Fruit fly (Drosophila melanogaster) whole organism, embryonic: ENCODE data around the gene CG13667.

Experiments
- Aef1 ChIP-seq: fragments of 200-800 bp; sonication (Bioruptor generic); IDR thresholded peaks from 3 replicates; pipeline ENCODE4 v1.3.6; 2022; ENCODE audit warnings: missing biosample characterization, missing genetic modification characterization
- BtbVII ChIP-seq: fragments of 200-800 bp; sonication (Bioruptor generic); optimal IDR thresholded peaks from 3 replicates; lab custom pipeline; 2017; ENCODE audit warnings: missing biosample characterization, mild to moderate bottlenecking, missing genetic modification characterization
- CG11723 ChIP-seq: fragments of 200-800 bp; sonication (Bioruptor generic); optimal IDR thresholded peaks from 2 replicates; lab custom pipeline; 2017; ENCODE audit warnings: missing biosample characterization, mild to moderate bottlenecking, missing genetic modification characterization
- CG15269 ChIP-seq: fragments of 200-800 bp; sonication (Bioruptor generic); optimal IDR thresholded peaks from 2 replicates; lab custom pipeline; 2018; ENCODE audit warnings: missing biosample characterization, mild to moderate bottlenecking, missing genetic modification characterization, moderate library complexity
- CG15479 ChIP-seq: fragments of 200-800 bp; sonication (Bioruptor generic); optimal IDR thresholded peaks from 3 replicates; lab custom pipeline; 2019; ENCODE audit warnings: missing biosample characterization, mild to moderate bottlenecking, missing genetic modification characterization, moderate library complexity
- CG17385 ChIP-seq: fragments of 200-800 bp; sonication (Bioruptor generic); optimal IDR thresholded peaks from 3 replicates; lab custom pipeline; 2018; ENCODE audit warnings: missing biosample characterization, mild to moderate bottlenecking, missing genetic modification characterization
- CG17829 ChIP-seq: fragments of 200-800 bp; optimal IDR thresholded peaks from 2 replicates; lab custom pipeline; 2019; ENCODE audit warnings: missing biosample characterization, mild to moderate bottlenecking, missing genetic modification characterization, moderate library complexity
- CG18476 ChIP-seq: fragments of 200-800 bp; sonication (Bioruptor generic); optimal IDR thresholded peaks from 2 replicates; lab custom pipeline; 2016; ENCODE audit warnings: missing biosample characterization, mild to moderate bottlenecking, missing genetic modification characterization
- CG18619 ChIP-seq: fragments of 200-800 bp; sonication (Bioruptor generic); optimal IDR thresholded peaks from 3 replicates; lab custom pipeline; 2017; ENCODE audit warnings: missing biosample characterization, mild to moderate bottlenecking, missing genetic modification characterization
- CG2120 ChIP-seq: fragments of 200-800 bp; sonication (Bioruptor generic); optimal IDR thresholded peaks from 3 replicates; lab custom pipeline; 2016; ENCODE audit warnings: missing biosample characterization, missing genetic modification characterization
- CG2712 ChIP-seq: fragments of 200-800 bp; optimal IDR thresholded peaks from 3 replicates; lab custom pipeline; 2019; ENCODE audit warnings: missing biosample characterization, mild to moderate bottlenecking, missing genetic modification characterization, moderate library complexity
- CG2875 ChIP-seq: fragments of 200-800 bp; sonication (Bioruptor generic); optimal IDR thresholded peaks from 2 replicates; lab custom pipeline; 2017; ENCODE audit warnings: missing biosample characterization, mild to moderate bottlenecking, missing genetic modification characterization, missing genetic modification reagents
- CG3281 ChIP-seq: fragments of 200-800 bp; sonication (Bioruptor generic); optimal IDR thresholded peaks from 3 replicates; lab custom pipeline; 2017; ENCODE audit warnings: missing biosample characterization, mild to moderate bottlenecking, missing genetic modification characterization
- CG3726 ChIP-seq: fragments of 200-800 bp; sonication (Bioruptor generic); IDR thresholded peaks from 3 replicates; pipeline ENCODE4, ENCODE4 v1.3.6; 2022; ENCODE audit warnings: missing biosample characterization, missing genetic modification characterization
- CG8290 ChIP-seq, 3 experiments: fragments of 200-800 bp; sonication (Bioruptor generic); optimal IDR thresholded peaks; 2 replicates each; lab custom pipeline; 2016 to 2019; ENCODE audit warnings: missing biosample characterization in 3 of 3, missing genetic modification characterization in 3 of 3, mild to moderate bottlenecking in 2 of 3, moderate library complexity in 1 of 3
- CG8359 ChIP-seq: fragments of 200-800 bp; sonication (Bioruptor generic); optimal IDR thresholded peaks from 2 replicates; lab custom pipeline; 2017; ENCODE audit warnings: missing biosample characterization, mild to moderate bottlenecking, missing genetic modification characterization, borderline replicate concordance
- CG9609 ChIP-seq: fragments of 200-800 bp; sonication (Bioruptor generic); optimal IDR thresholded peaks from 3 replicates; lab custom pipeline; 2016; ENCODE audit warnings: missing biosample characterization, missing genetic modification characterization
- Dll ChIP-seq: fragments of 200-800 bp; sonication (Bioruptor generic); IDR thresholded peaks from 4 replicates; pipeline ENCODE4 v1.3.6; 2022; ENCODE audit warnings: missing biosample characterization, missing genetic modification characterization; ENCODE audit not compliant: partially characterized antibody
- Drgx ChIP-seq: fragments of 200-800 bp; sonication (Bioruptor generic); IDR thresholded peaks from 2 replicates; pipeline ENCODE4 v1.3.6; 2022; ENCODE audit warnings: missing biosample characterization, missing genetic modification characterization
- GATAe ChIP-seq: fragments of 200-800 bp; sonication (Bioruptor generic); conservative IDR thresholded peaks from 2 replicates; pipeline ENCODE4 v1.3.6; 2022; ENCODE audit warnings: missing biosample characterization, missing genetic modification characterization
- Hey ChIP-seq: fragments of 200-800 bp; sonication (Bioruptor generic); optimal IDR thresholded peaks from 3 replicates; lab custom pipeline; 2018; ENCODE audit warnings: missing biosample characterization, mild to moderate bottlenecking, missing genetic modification characterization
- Hmr ChIP-seq: fragments of 200-800 bp; sonication (Bioruptor generic); optimal IDR thresholded peaks from 3 replicates; lab custom pipeline; 2017; ENCODE audit warnings: mild to moderate bottlenecking, missing biosample characterization, missing genetic modification reagents, missing genetic modification characterization
- Hr3 ChIP-seq: fragments of 200-800 bp; sonication (Bioruptor generic); optimal IDR thresholded peaks from 3 replicates; lab custom pipeline; 2016; ENCODE audit warnings: missing biosample characterization, missing genetic modification characterization
- MESR4 ChIP-seq: fragments of 200-800 bp; sonication (Bioruptor generic); optimal IDR thresholded peaks from 2 replicates; lab custom pipeline; 2018; ENCODE audit warnings: missing biosample characterization, mild to moderate bottlenecking, missing genetic modification characterization, moderate library complexity
- Med ChIP-seq: fragments of 200-800 bp; sonication (Bioruptor generic); peaks from one replicate; lab custom pipeline; 2016; ENCODE audit warnings: missing biosample characterization, missing genetic modification characterization, mild to moderate bottlenecking, inconsistent platforms, moderate library complexity
- Oli ChIP-seq: fragments of 200-800 bp; sonication (Bioruptor generic); optimal IDR thresholded peaks from 2 replicates; lab custom pipeline; 2018; ENCODE audit warnings: missing biosample characterization, mild to moderate bottlenecking, missing genetic modification characterization, moderate library complexity
- az2 ChIP-seq: fragments of 200-800 bp; sonication (Bioruptor generic); optimal IDR thresholded peaks from 3 replicates; lab custom pipeline; 2016; ENCODE audit warnings: missing biosample characterization, missing genetic modification characterization
- cas ChIP-seq: fragments of 200-800 bp; sonication (Bioruptor generic); IDR thresholded peaks from 2 replicates; pipeline ENCODE4 v1.3.6; 2022; ENCODE audit warnings: missing biosample characterization, missing genetic modification characterization
- dati ChIP-seq: fragments of 200-800 bp; sonication (Bioruptor generic); IDR thresholded peaks from 2 replicates; pipeline ENCODE4 v1.3.6; 2022; ENCODE audit warnings: missing biosample characterization, missing genetic modification characterization
- dmrt99B ChIP-seq: fragments of 200-800 bp; sonication (Bioruptor generic); optimal IDR thresholded peaks from 2 replicates; lab custom pipeline; 2018; ENCODE audit warnings: missing biosample characterization, mild to moderate bottlenecking, missing genetic modification characterization, moderate library complexity
- exex ChIP-seq: fragments of 200-800 bp; sonication (Bioruptor generic); optimal IDR thresholded peaks from 4 replicates; lab custom pipeline; 2018; ENCODE audit warnings: missing biosample characterization, mild to moderate bottlenecking, missing genetic modification characterization, moderate library complexity
- fd3F ChIP-seq: fragments of 200-800 bp; sonication (Bioruptor generic); optimal IDR thresholded peaks from 2 replicates; lab custom pipeline; 2018; ENCODE audit warnings: missing biosample characterization, mild to moderate bottlenecking, missing genetic modification characterization, moderate library complexity
- gem ChIP-seq: fragments of 200-800 bp; sonication (Bioruptor generic); optimal IDR thresholded peaks from 2 replicates; lab custom pipeline; 2019; ENCODE audit warnings: missing biosample characterization, mild to moderate bottlenecking, missing genetic modification characterization, moderate library complexity
- gsb ChIP-seq: fragments of 200-800 bp; sonication (Bioruptor generic); IDR thresholded peaks from 2 replicates; pipeline ENCODE4 v1.3.6; 2022; ENCODE audit warnings: missing biosample characterization, missing genetic modification characterization
- hb ChIP-seq: fragments of 200-800 bp; sonication (Bioruptor generic); IDR thresholded peaks from 3 replicates; pipeline ENCODE4 v1.3.6; 2022; ENCODE audit warnings: missing biosample characterization, missing genetic modification characterization; ENCODE audit not compliant: partially characterized antibody
- mirr ChIP-seq: fragments of 200-800 bp; sonication (Bioruptor generic); optimal IDR thresholded peaks from 3 replicates; lab custom pipeline; 2018; ENCODE audit warnings: missing biosample characterization, mild to moderate bottlenecking, missing genetic modification characterization
- nmo ChIP-seq: fragments of 200-800 bp; sonication (Bioruptor generic); optimal IDR thresholded peaks from 2 replicates; lab custom pipeline; 2018; ENCODE audit warnings: missing biosample characterization, mild to moderate bottlenecking, missing genetic modification characterization, moderate library complexity
- prd ChIP-seq, 3 experiments: fragments of >200 bp in 2 of 3; fragments of 200-800 bp in 1 of 3; sonication (Bioruptor generic) in 1 of 3; optimal IDR thresholded peaks in 2 of 3; IDR thresholded peaks in 1 of 3; 2 replicates in 2 of 3; 3 replicates in 1 of 3; pipeline versions ENCODE4 v1.3.6 to Lab custom; 2017 to 2022; ENCODE audit warnings: missing biosample characterization in 1 of 3, missing genetic modification characterization in 1 of 3
- salm ChIP-seq: fragments of 200-800 bp; sonication (Bioruptor generic); optimal IDR thresholded peaks from 2 replicates; lab custom pipeline; 2018; ENCODE audit warnings: missing biosample characterization, mild to moderate bottlenecking, missing genetic modification characterization
- sob ChIP-seq: fragments of 200-800 bp; sonication (Bioruptor generic); IDR thresholded peaks from 2 replicates; pipeline ENCODE4 v1.3.6; 2022; ENCODE audit warnings: missing biosample characterization, missing genetic modification characterization
- ssp ChIP-seq: fragments of 200-800 bp; sonication (Bioruptor generic); IDR thresholded peaks from 2 replicates; pipeline ENCODE4 v1.3.6; 2022; ENCODE audit warnings: missing biosample characterization, missing genetic modification characterization
- sug ChIP-seq: fragments of 200-800 bp; optimal IDR thresholded peaks from 2 replicates; lab custom pipeline; 2019; ENCODE audit warnings: missing biosample characterization, mild to moderate bottlenecking, missing genetic modification characterization, moderate library complexity
- vnd ChIP-seq: fragments of 200-800 bp; sonication (Bioruptor generic); IDR thresholded peaks from 3 replicates; pipeline ENCODE4 v1.3.6; 2022; ENCODE audit warnings: missing biosample characterization, missing genetic modification characterization; ENCODE audit not compliant: partially characterized antibody

Gene CG13667

dm6 chr3L:8453443-8454360 is 48.4 kb downstream of the CG13667 start (continued):
- TF ChIP-seq CG8359 (no peak), salm (no peak), CG3726 (GFP tag; lab: Robert Waterston, UW) (no peak), dmrt99B (tag; lab: Kevin White, UChicago) (no peak), CG17385 (no peak), CG8290 (GFP tag; optimal IDR thresholded peaks at IDR 0.05; lab: Kevin White, UChicago) (no peak), CG8290 (tag; optimal IDR thresholded peaks at IDR 0.05; lab: Kevin White, UChicago) (peak in 1 of 2 experiments; percentile 2), Hey (tag; lab: Kevin White, UChicago) (peak; percentile 42), Dll (no peak), hb (no peak), CG18476 (GFP tag; lab: Kevin White, UChicago) (peak; percentile 8), CG9609 (GFP tag; lab: Kevin White, UChicago) (no peak), CG18619 (no peak), CG2120 (peak; percentile 31), mirr (GFP tag; lab: Kevin White, UChicago) (peak; percentile 71), CG15479 (GFP tag; lab: Kevin White, UChicago) (no peak), az2 (GFP tag; lab: Kevin White, UChicago) (no peak), nmo (no peak), Med (peak; percentile 77), sob (GFP tag; lab: Robert Waterston, UW) (no peak), gem (tag; lab: Kevin White, UChicago) (peak; percentile 4), sug (tag; lab: Kevin White, UChicago) (peak; percentile 86), cas (GFP tag; lab: Robert Waterston, UW) (no peak), Hr3 (GFP tag; lab: Kevin White, UChicago) (no peak), fd3F (GFP tag; lab: Kevin White, UChicago) (no peak), prd (optimal IDR thresholded peaks at IDR 0.05; lab: Kevin White, UChicago) (no peak), prd (GFP tag; IDR thresholded peaks at IDR 0.05; lab: Robert Waterston, UW) (no peak), exex (peak; percentile 84), Drgx (GFP tag; lab: Robert Waterston, UW) (no peak), CG2712 (tag; lab: Kevin White, UChicago) (no peak), MESR4 (no peak), BtbVII (GFP tag; lab: Kevin White, UChicago) (no peak), vnd (peak; percentile 65), GATAe (GFP tag; lab: Robert Waterston, UW) (no peak), CG11723 (GFP tag; lab: Kevin White, UChicago) (no peak), CG17829 (no peak), gsb (GFP tag; lab: Robert Waterston, UW) (no peak), CG15269 (tag; lab: Kevin White, UChicago) (peak; percentile 20), ssp (no peak), CG2875 (GFP tag; lab: Kevin White, UChicago) (no peak), Aef1 (no peak), Oli (tag; lab: Kevin White, UChicago) (no peak), CG3281 (GFP tag; lab: Kevin White, UChicago) (peak; percentile 14), Hmr (GFP tag; lab: Kevin White, UChicago) (no peak), dati (GFP tag; lab: Robert Waterston, UW) (no peak)
